Fruit fly (Drosophila melanogaster) whole organism, pupa: ENCODE measurements around the gene Marf.
A peak's percentile ranks its signal among the peaks of the same experiment; 100 is the strongest.

Experiments
- CG10348 ChIP-seq: fragments of 200-800 bp; sonication (Bioruptor generic); IDR thresholded peaks from 2 replicates; pipeline ENCODE4 v1.3.6; 2022; ENCODE audit warnings: missing biosample characterization, missing genetic modification characterization
- CG12605 ChIP-seq: fragments of 200-800 bp; sonication (Bioruptor generic); IDR thresholded peaks from 2 replicates; pipeline ENCODE4 v1.3.6; 2022; ENCODE audit warnings: missing biosample characterization, missing genetic modification characterization
- CG13204 ChIP-seq: fragments of 200-800 bp; sonication (Bioruptor generic); optimal IDR thresholded peaks from 2 replicates; lab custom pipeline; 2018; ENCODE audit warnings: missing biosample characterization, mild to moderate bottlenecking, missing genetic modification characterization, moderate library complexity
- CG14655 ChIP-seq: fragments of 200-800 bp; sonication (Bioruptor generic); optimal IDR thresholded peaks from 3 replicates; lab custom pipeline; 2017; ENCODE audit warnings: mild to moderate bottlenecking, missing biosample characterization, missing genetic modification reagents, missing genetic modification characterization
- CG15710 ChIP-seq: fragments of 200-800 bp; sonication (Bioruptor generic); optimal IDR thresholded peaks from 2 replicates; lab custom pipeline; 2018; ENCODE audit warnings: missing biosample characterization, mild to moderate bottlenecking, missing genetic modification characterization, moderate library complexity
- CG17806 ChIP-seq: fragments of 200-800 bp; sonication (Bioruptor generic); optimal IDR thresholded peaks from 2 replicates; lab custom pipeline; 2018; ENCODE audit warnings: missing biosample characterization, mild to moderate bottlenecking, missing genetic modification characterization, moderate library complexity
- CG32121 ChIP-seq: fragments of 200-800 bp; sonication (Bioruptor generic); IDR thresholded peaks from 2 replicates; pipeline ENCODE4 v1.3.6; 2022; ENCODE audit warnings: missing biosample characterization, missing genetic modification characterization
- CG34367 ChIP-seq: fragments of 200-800 bp; sonication (Bioruptor generic); optimal IDR thresholded peaks from 2 replicates; lab custom pipeline; 2018; ENCODE audit warnings: missing biosample characterization, mild to moderate bottlenecking, missing genetic modification characterization
- CG4496 ChIP-seq: fragments of 200-800 bp; sonication (Bioruptor generic); IDR thresholded peaks from 3 replicates; pipeline ENCODE4 v1.3.6; 2022; ENCODE audit warnings: missing biosample characterization, missing genetic modification characterization
- CG8159 ChIP-seq: fragments of 200-800 bp; sonication (Bioruptor generic); optimal IDR thresholded peaks from 3 replicates; lab custom pipeline; 2018; ENCODE audit warnings: missing biosample characterization, mild to moderate bottlenecking, missing genetic modification characterization, moderate library complexity
- CG8301 ChIP-seq: fragments of 200-800 bp; sonication (Bioruptor generic); optimal IDR thresholded peaks from 2 replicates; lab custom pipeline; 2018; ENCODE audit warnings: missing biosample characterization, mild to moderate bottlenecking, missing genetic modification characterization
- CG9948 ChIP-seq: fragments of 200-800 bp; sonication (Bioruptor generic); optimal IDR thresholded peaks from 2 replicates; lab custom pipeline; 2018; ENCODE audit warnings: missing biosample characterization, mild to moderate bottlenecking, missing genetic modification characterization, moderate library complexity
- D1 ChIP-seq: fragments of 200-800 bp; sonication (Bioruptor generic); optimal IDR thresholded peaks from 2 replicates; lab custom pipeline; 2018; ENCODE audit warnings: missing biosample characterization, mild to moderate bottlenecking, missing genetic modification characterization, moderate library complexity
- EcR ChIP-seq: fragments of 200-800 bp; sonication (Bioruptor generic); optimal IDR thresholded peaks from 3 replicates; lab custom pipeline; 2019; ENCODE audit warnings: missing biosample characterization, missing genetic modification characterization, mild to moderate bottlenecking, moderate library complexity, missing genetic modification reagents
- Ets98B ChIP-seq: fragments of 200-800 bp; sonication (Bioruptor generic); IDR thresholded peaks from 2 replicates; pipeline ENCODE4 v1.3.6; 2022; ENCODE audit warnings: missing biosample characterization, missing genetic modification characterization
- Pif1A ChIP-seq: fragments of 200-800 bp; sonication (Bioruptor generic); optimal IDR thresholded peaks from 3 replicates; lab custom pipeline; 2016; ENCODE audit warnings: missing biosample characterization, missing genetic modification characterization
- Pif1B ChIP-seq: fragments of 200-800 bp; sonication (Bioruptor generic); optimal IDR thresholded peaks from 3 replicates; lab custom pipeline; 2016; ENCODE audit warnings: missing biosample characterization, missing genetic modification characterization
- Snoo ChIP-seq: fragments of 200-800 bp; sonication (Bioruptor generic); optimal IDR thresholded peaks from 3 replicates; lab custom pipeline; 2017; ENCODE audit warnings: missing biosample characterization, mild to moderate bottlenecking, missing genetic modification characterization, inconsistent platforms
- fd96Ca ChIP-seq: fragments of 200-800 bp; sonication (Bioruptor generic); IDR thresholded peaks from 3 replicates; pipeline ENCODE4 v1.3.6; 2022; ENCODE audit warnings: missing biosample characterization, missing genetic modification characterization
- gl ChIP-seq: fragments of 200-800 bp; sonication (Bioruptor generic); optimal IDR thresholded peaks from 2 replicates; lab custom pipeline; 2018; ENCODE audit warnings: missing biosample characterization, mild to moderate bottlenecking, missing genetic modification characterization
- rn ChIP-seq: fragments of 200-800 bp; sonication (Bioruptor generic); IDR thresholded peaks from 2 replicates; pipeline ENCODE4 v1.3.6; 2022; ENCODE audit warnings: missing biosample characterization, missing genetic modification characterization

Marf gene

dm6 chrX:6341678-6342077 lies 24.1 kb upstream of the Marf start:
- TF ChIP-seq EcR (GFP tag; lab: Kevin White, UChicago) (peak; percentile 1), CG12605 (no peak)

- TF ChIP-seq Pif1B (GFP tag; lab: Kevin White, UChicago) = peak; percentile 24
- TF ChIP-seq Ets98B (GFP tag; lab: Robert Waterston, UW) = no peak
- TF ChIP-seq CG4496 (GFP tag; lab: Robert Waterston, UW) = no peak
- no peak for TF ChIP-seq D1 (tag; lab: Kevin White, UChicago)
- peak; percentile 51 for TF ChIP-seq CG8159 (tag; lab: Kevin White, UChicago)
- peak; percentile 45 for TF ChIP-seq CG9948 (tag; lab: Kevin White, UChicago)
- TF ChIP-seq CG10348 (GFP tag; lab: Robert Waterston, UW) = no peak
- peak; percentile 29 for TF ChIP-seq CG17806 (tag; lab: Kevin White, UChicago)
- peak; percentile 7 for TF ChIP-seq Snoo (tag; lab: Kevin White, UChicago)
- TF ChIP-seq CG12605 = no peak
- TF ChIP-seq rn (GFP tag; lab: Robert Waterston, UW) = no peak
- TF ChIP-seq fd96Ca (GFP tag; lab: Robert Waterston, UW) = no peak
- TF ChIP-seq CG15710 (tag; lab: Kevin White, UChicago) = peak; percentile 13
- no peak for TF ChIP-seq gl (tag; lab: Kevin White, UChicago)
- peak; percentile 45 for TF ChIP-seq CG34367 (tag; lab: Kevin White, UChicago)
- TF ChIP-seq CG32121 (GFP tag; lab: Robert Waterston, UW) = no peak
- TF ChIP-seq CG14655 (GFP tag; lab: Kevin White, UChicago) = peak; percentile 45
- TF ChIP-seq EcR (GFP tag; lab: Kevin White, UChicago) = no peak
- TF ChIP-seq Pif1A = no peak
- TF ChIP-seq CG8301 = peak; percentile 19
- TF ChIP-seq CG13204 (GFP tag; lab: Kevin White, UChicago) = no peak
Measured at dm6 chrX:6343323-6343722, 22.4 kb upstream of the Marf start.

dm6 chrX:6343786-6344537 lies 21.8 kb upstream of the Marf start:
- TF ChIP-seq CG13204 (GFP tag; lab: Kevin White, UChicago) = peak; percentile 34
- peak; percentile 73 for TF ChIP-seq CG10348 (GFP tag; lab: Robert Waterston, UW)
- TF ChIP-seq Ets98B (GFP tag; lab: Robert Waterston, UW) = peak; percentile 98
- TF ChIP-seq Pif1B (GFP tag; lab: Kevin White, UChicago) = peak; percentile 86
- TF ChIP-seq EcR (GFP tag; lab: Kevin White, UChicago) = peak; percentile 98
- peak; percentile 49 for TF ChIP-seq gl (tag; lab: Kevin White, UChicago)
- peak; percentile 77 for TF ChIP-seq rn (GFP tag; lab: Robert Waterston, UW)
- TF ChIP-seq CG12605 = peak; percentile 91
- TF ChIP-seq CG15710 (tag; lab: Kevin White, UChicago) = peak; percentile 40
- peak; percentile 72 for TF ChIP-seq Snoo (tag; lab: Kevin White, UChicago)
- TF ChIP-seq CG17806 (tag; lab: Kevin White, UChicago) = peak; percentile 63
- TF ChIP-seq CG8301 = peak; percentile 77
- TF ChIP-seq Pif1A = peak; percentile 87
- peak; percentile 57 for TF ChIP-seq CG8159 (tag; lab: Kevin White, UChicago)
- TF ChIP-seq CG9948 (tag; lab: Kevin White, UChicago) = peak; percentile 39
- TF ChIP-seq D1 (tag; lab: Kevin White, UChicago) = no peak
- peak; percentile 98 for TF ChIP-seq CG4496 (GFP tag; lab: Robert Waterston, UW)
- peak; percentile 71 for TF ChIP-seq CG14655 (GFP tag; lab: Kevin White, UChicago)
- peak; percentile 40 for TF ChIP-seq CG34367 (tag; lab: Kevin White, UChicago)
- TF ChIP-seq fd96Ca (GFP tag; lab: Robert Waterston, UW) = peak; percentile 97
- peak; percentile 97 for TF ChIP-seq CG32121 (GFP tag; lab: Robert Waterston, UW)

dm6 chrX:6344538-6345074 lies 21.1 kb upstream of the Marf start:
- TF ChIP-seq CG15710 (tag; lab: Kevin White, UChicago) (peak; percentile 18), CG4496 (GFP tag; lab: Robert Waterston, UW) (no peak)

- no peak for TF ChIP-seq CG4496 (GFP tag; lab: Robert Waterston, UW)
- peak; percentile 27; the same call in 1 of the 2 replicates for TF ChIP-seq CG32121 (GFP tag; lab: Robert Waterston, UW)
Measured at dm6 chrX:6346153-6346552, 19.6 kb upstream of the Marf start.

DNA sequence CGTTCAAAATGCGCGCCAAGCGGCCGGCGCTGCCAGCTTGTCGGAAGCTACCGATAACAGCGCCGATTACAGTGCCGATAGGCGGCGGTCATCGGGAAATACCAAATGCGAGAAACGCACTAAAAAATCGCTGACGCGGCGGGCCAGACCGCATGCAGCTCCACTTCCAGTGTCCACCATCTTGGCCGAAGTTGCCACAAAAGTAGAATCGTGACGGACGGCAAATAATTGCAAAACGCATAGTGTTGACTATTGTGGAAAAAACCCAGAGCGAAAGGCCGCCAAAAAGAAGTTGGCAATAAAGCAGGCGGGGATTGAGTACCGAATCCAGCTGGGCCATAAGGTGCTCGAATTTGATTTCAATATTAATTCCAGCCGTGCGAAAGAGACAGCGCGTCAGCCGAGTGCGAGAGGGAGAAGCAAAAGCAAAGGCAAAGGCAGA lies 18.8 kb upstream of the Marf start, which contains the start of gene CG3847:
Gene CG3847, plus strand, starts transcription at position 178 of the 442 bp plus-strand sequence.
- no peak for TF ChIP-seq Pif1B (GFP tag; lab: Kevin White, UChicago)
- no peak for TF ChIP-seq CG10348 (GFP tag; lab: Robert Waterston, UW)
- TF ChIP-seq gl (tag; lab: Kevin White, UChicago) = no peak
- TF ChIP-seq CG8159 (tag; lab: Kevin White, UChicago) = peak; percentile 10
- TF ChIP-seq CG34367 (tag; lab: Kevin White, UChicago) = no peak
- peak; percentile 38; the same call in 1 of the 3 replicates for TF ChIP-seq CG4496 (GFP tag; lab: Robert Waterston, UW)
- no peak; the same call in 1 of the 2 replicates for TF ChIP-seq Ets98B (GFP tag; lab: Robert Waterston, UW)
- no peak for TF ChIP-seq CG9948 (tag; lab: Kevin White, UChicago)
- no peak for TF ChIP-seq D1 (tag; lab: Kevin White, UChicago)
- TF ChIP-seq CG12605 = no peak
- TF ChIP-seq CG14655 (GFP tag; lab: Kevin White, UChicago) = no peak
- peak; percentile 11 for TF ChIP-seq CG15710 (tag; lab: Kevin White, UChicago)
- no peak for TF ChIP-seq Snoo (tag; lab: Kevin White, UChicago)
- peak; percentile 36; the same call in 1 of the 2 replicates for TF ChIP-seq CG32121 (GFP tag; lab: Robert Waterston, UW)
